Worm (Caenorhabditis elegans) whole organism, young adult: ENCODE results near the gene pld-1.

Experiments
- C17E4.6 ChIP-seq: fragments of 200-800 bp; sonication (Bioruptor generic); IDR thresholded peaks from 2 replicates; pipeline ENCODE4 v1.3.6; 2022; ENCODE audit warnings: missing genetic modification reagents, missing genetic modification characterization, missing compliant biosample characterization
- F33H1.4 ChIP-seq: fragments of 200-800 bp; sonication (Bioruptor generic); IDR thresholded peaks from 2 replicates; pipeline ENCODE4 v1.3.6; 2022; ENCODE audit warnings: missing genetic modification reagents, missing genetic modification characterization, missing compliant biosample characterization
- F49E8.2 ChIP-seq: sonication (generic microtip); optimal IDR thresholded peaks from 3 replicates; lab custom pipeline; 2017; ENCODE audit warnings: missing genetic modification characterization, mild to moderate bottlenecking, missing compliant biosample characterization, antibody characterized with exemption, moderate library complexity; ENCODE audit not compliant: insufficient read depth
- attf-3 ChIP-seq: fragments of 200-800 bp; sonication (Bioruptor generic); conservative IDR thresholded peaks from 2 replicates; pipeline ENCODE4 v1.3.6; 2022; ENCODE audit warnings: missing genetic modification reagents, missing genetic modification characterization, missing compliant biosample characterization
- dpff-1 ChIP-seq: sonication (generic microtip); optimal IDR thresholded peaks from 2 replicates; lab custom pipeline; 2017; ENCODE audit warnings: mild to moderate bottlenecking, missing genetic modification characterization, missing compliant biosample characterization
- hmg-1.2 ChIP-seq: fragments of 200-800 bp; sonication (Bioruptor generic); IDR thresholded peaks from 2 replicates; pipeline ENCODE4 v1.3.6; 2022; ENCODE audit warnings: missing genetic modification reagents, missing genetic modification characterization, missing compliant biosample characterization
- mcd-1 ChIP-seq: fragments of 200-800 bp; sonication (Bioruptor generic); IDR thresholded peaks from 2 replicates; pipeline ENCODE4 v1.3.6; 2022; ENCODE audit warnings: missing genetic modification reagents, missing genetic modification characterization, missing compliant biosample characterization
- unc-130 ChIP-seq: sonication (generic microtip); optimal IDR thresholded peaks from 2 replicates; lab custom pipeline; 2016; ENCODE audit warnings: missing genetic modification reagents, missing genetic modification characterization, missing compliant biosample characterization
- unc-62 ChIP-seq: fragments of 150-350 bp; optimal IDR thresholded peaks from 2 replicates; lab custom pipeline; 2014; ENCODE audit warnings: missing biosample characterization, missing genetic modification reagents, missing genetic modification characterization
- ztf-3 ChIP-seq: fragments of 200-800 bp; sonication (Bioruptor generic); optimal IDR thresholded peaks from 2 replicates; lab custom pipeline; 2018; ENCODE audit warnings: mild to moderate bottlenecking, missing genetic modification characterization, missing compliant biosample characterization

- TF ChIP-seq dpff-1 (no peak), mcd-1 (GFP tag; lab: Robert Waterston, UW) (no peak), hmg-1.2 (GFP tag; lab: Robert Waterston, UW) (no peak), ztf-3 (GFP tag; lab: Kevin White, UChicago) (no peak), unc-62 (GFP tag; lab: Kevin White, UChicago) (no peak), F33H1.4 (GFP tag; lab: Robert Waterston, UW) (no peak), C17E4.6 (GFP tag; lab: Robert Waterston, UW) (no peak), attf-3 (GFP tag; lab: Robert Waterston, UW) (no peak), unc-130 (GFP tag; lab: Kevin White, UChicago) (no peak), F49E8.2 (tag; lab: Kevin White, UChicago) (no peak)
Measured at ce11 chrII:5085450-5085849, 6.0 kb downstream of the pld-1 start, which contains the start of gene txt-9.
